Worm (Caenorhabditis elegans) whole organism, L2 larva: ENCODE results near the gene ugt-13.

ENCODE experiments used
- mab-5 ChIP-seq: fragments of 150-350 bp; optimal IDR thresholded peaks from 2 replicates; lab custom pipeline; 2014; ENCODE audit warnings: missing biosample characterization, missing genetic modification characterization
- nhr-237 ChIP-seq: fragments of 150-350 bp; optimal IDR thresholded peaks from 2 replicates; lab custom pipeline; 2014; ENCODE audit warnings: missing biosample characterization, missing genetic modification characterization
- nhr-6 ChIP-seq: fragments of 150-350 bp; optimal IDR thresholded peaks from 2 replicates; lab custom pipeline; 2014; ENCODE audit warnings: missing biosample characterization, missing genetic modification characterization

DNA sequence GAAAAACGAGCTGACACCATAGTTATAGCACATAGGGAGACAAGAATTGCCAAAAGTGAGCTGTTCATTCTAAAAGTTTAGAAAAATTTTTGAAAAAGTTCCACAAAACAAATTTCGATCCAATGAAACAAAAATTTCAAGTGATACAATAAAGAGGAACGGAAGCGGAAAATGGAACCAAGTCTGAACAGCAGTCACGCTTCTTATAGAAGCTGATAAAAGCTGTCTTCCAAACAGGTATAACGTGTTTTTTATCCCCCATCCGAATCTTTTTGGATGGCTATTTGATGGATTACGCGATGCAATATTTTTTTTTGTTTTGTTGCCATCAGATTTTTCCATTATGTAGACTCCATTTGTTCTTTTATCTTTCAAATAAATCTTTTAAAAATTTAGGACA is 3.6 kb downstream of the ugt-13 start, which contains the start of gene H23N18.5:
- TF ChIP-seq nhr-237 (tag; lab: Kevin White, UChicago) (no peak), nhr-6 (no peak), mab-5 (tag; lab: Kevin White, UChicago) (no peak)
